Worm (Caenorhabditis elegans): ENCODE results near the gene F08G2.5.

Gene F08G2.5

DNA sequence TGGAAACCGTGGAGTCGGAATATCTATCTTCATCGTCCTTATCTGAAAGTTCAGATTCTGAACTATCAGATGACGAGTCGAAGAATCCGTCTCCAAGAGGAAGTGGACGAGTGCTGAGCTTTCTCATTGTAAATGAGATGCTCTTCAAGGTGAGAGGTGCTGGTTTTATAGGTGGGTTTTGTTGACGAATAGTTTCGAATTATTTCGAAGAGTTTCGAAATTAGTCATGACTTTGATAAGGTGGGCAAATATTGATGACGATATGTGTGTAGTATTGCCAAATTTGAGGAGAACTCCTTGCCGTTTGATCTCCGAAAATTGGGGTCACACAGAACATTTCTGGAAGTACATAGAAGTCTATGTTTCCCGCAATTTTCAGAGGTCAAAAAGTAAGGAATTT lies at the start of gene F08G2.5:
Gene F08G2.5 (minus strand): TSS at position 127 of the 400 bp plus-strand sequence.
- TF ChIP-seq C06A6.2 (GFP tag; conservative IDR thresholded peaks at IDR 0.05), result 0 out of 2 replicates have a peak, but pooled peaks have one; percentile 7
- TF ChIP-seq F10E7.11 (tag; optimal IDR thresholded peaks at IDR 0.05), result no peak
- no peak for TF ChIP-seq ztf-18 (tag; optimal IDR thresholded peaks at IDR 0.05)
- TF ChIP-seq ccch-3 (GFP tag; optimal IDR thresholded peaks at IDR 0.05), result no peak
- TF ChIP-seq pha-4 (tag; optimal IDR thresholded peaks at IDR 0.05), result no peak

DNA sequence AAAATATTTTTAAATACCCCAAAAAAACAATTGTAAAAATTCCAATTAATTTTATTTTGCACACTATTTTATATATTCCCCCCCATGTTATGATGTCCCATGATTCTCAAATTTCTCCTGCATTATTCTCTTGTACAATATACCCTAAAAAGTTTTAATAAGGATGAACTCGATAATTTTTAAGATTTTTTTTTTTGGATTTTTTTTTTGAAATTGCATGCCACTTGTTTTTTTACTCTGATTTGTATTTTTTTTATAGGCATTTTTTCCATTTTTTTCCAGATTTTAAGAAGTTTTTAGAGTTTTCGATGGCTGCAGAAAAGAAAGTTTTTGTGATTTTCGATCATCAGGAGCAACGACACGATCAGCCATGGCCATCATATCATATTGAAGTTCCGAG lies 49.0 kb upstream of the F08G2.5 start, which contains the start of gene hda-10:
Gene hda-10 (plus strand): TSS at position 301 of the 400 bp plus-strand sequence.
- 0 out of 2 replicates have a peak, but pooled peaks have one; percentile 6 for TF ChIP-seq madf-6 (GFP tag; IDR thresholded peaks at IDR 0.05)
- TF ChIP-seq ztf-28 (GFP tag; IDR thresholded peaks at IDR 0.05), result no peak
- no peak for TF ChIP-seq egl-18 (GFP tag; IDR thresholded peaks at IDR 0.05)

DNA sequence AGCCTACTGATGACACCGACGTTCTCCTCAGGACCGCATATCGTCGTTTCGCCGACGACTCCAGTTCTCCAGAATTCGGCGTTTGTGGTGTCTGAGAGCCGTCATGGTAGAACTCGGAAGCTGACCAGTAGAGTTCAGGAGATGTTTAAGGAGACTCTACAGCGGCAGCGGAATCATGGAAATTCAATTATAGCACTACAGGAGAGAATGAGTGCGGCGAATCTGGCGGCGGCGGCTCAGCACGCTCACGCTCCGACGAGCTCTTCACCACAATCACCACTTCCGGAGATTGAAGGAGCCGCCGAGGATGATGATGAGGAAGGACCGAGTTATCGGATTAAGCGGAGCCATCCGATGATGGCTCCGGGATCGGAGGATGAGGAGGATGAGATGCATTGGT lies 46.2 kb upstream of the F08G2.5 start:
- TF ChIP-seq nfya-1 (tag; optimal IDR thresholded peaks at IDR 0.05; ENCODE audit: borderline replicate concordance, insufficient read depth) (no peak), zfh-2 (GFP tag; conservative IDR thresholded peaks at IDR 0.05) (peak; percentile 77), rpc-1 (optimal IDR thresholded peaks at IDR 0.05) (no peak), rpc-1 (tag; optimal IDR thresholded peaks at IDR 0.05) (no peak), egrh-3 (GFP tag; IDR thresholded peaks at IDR 0.05) (0 out of 2 replicates have a peak, but pooled peaks have one; percentile 42), ama-1 (optimal IDR thresholded peaks at IDR 0.05) (no peak), ama-1 (GFP tag; optimal IDR thresholded peaks at IDR 0.05) (no peak)

DNA sequence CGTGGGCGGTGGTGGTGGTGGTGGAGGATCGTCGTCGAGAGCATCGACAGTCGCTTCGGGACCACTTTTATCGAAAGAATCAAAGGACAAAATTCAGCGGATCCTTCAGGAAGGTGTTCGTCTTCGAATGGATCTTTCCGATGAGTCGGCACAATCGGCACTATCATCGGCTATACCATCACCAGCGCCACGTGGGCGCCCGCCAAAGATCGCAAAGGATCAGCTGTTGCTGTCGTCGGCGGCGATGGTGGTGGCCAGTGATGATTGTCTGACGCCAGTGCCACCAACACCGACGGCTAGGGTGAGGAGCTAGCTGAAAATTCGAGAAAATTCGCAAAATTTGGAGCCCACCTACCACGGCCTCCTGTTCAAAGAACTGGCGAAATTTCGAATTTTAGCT lies 44.6 kb upstream of the F08G2.5 start:
- TF ChIP-seq B0019.2 (GFP tag; conservative IDR thresholded peaks at IDR 0.05) (no peak), zfh-2 (GFP tag; conservative IDR thresholded peaks at IDR 0.05) (peak; percentile 69)

DNA sequence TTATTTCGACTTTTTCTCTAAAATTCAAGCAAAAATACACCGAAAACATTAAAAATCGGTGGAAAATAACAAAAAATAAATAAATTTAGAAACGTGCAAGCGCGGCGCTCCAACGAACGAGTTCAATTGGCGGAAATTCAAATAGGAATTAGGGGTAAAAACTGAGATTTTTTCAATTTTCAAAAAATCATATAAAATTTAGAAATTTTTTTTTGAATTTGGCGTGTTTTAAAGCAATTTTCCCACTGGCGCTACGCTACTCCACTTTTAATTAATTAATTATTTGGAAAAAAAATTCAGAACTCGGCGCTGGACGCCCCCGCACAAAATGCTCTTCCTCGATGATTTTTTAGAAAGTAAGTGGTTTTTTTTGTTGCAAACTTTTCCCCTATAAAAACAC lies 42.3 kb upstream of the F08G2.5 start, which contains the start of gene ing-3:
Gene ing-3 (plus strand): TSS at position 301 of the 400 bp plus-strand sequence.
- no peak for TF ChIP-seq die-1 (tag; optimal IDR thresholded peaks at IDR 0.05)

DNA sequence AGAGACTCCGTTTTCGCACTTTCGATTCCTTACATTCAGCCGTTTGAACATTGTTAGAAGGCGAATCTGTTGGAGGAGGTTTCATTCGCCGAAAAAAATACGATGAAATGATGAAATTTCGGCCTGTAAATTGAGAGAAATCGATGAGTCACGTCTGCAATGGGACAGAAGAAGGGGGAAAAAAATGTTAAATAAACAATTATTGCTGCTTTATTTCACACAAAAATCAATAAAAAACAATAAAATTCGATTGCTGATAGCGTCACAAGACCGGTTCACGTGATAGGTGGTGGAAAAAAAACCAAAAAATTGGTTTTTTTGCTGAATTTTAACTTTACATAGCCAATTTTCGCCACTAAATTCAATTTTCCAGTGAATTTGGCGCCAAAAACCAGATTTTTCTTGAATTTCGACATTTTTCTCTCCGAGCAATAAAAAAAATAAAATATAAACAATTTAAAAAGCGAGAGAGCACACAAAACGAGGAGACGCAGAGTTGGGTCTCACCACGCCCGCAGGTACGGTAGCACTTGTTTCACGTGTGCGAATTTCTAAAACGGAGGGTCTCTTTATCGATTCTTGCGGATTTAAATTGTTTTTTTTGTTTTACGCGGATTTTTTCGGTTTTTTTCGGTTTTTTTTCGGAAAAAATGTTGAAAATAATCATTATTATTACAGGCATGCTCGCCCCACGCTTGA lies 38.9 kb upstream of the F08G2.5 start, which contains the start of the genes cup-14 and ndub-8:
Gene cup-14 (minus strand): TSS at position 51 of the 699 bp plus-strand sequence.
Gene ndub-8 (plus strand): TSS at position 679 of the 699 bp plus-strand sequence.
- TF ChIP-seq B0035.1 (tag; optimal IDR thresholded peaks at IDR 0.05) (no peak), hmg-1.2 (GFP tag; IDR thresholded peaks at IDR 0.05) (peak; percentile 100), F33H1.4 (GFP tag; IDR thresholded peaks at IDR 0.05) (peak; percentile 99), ceh-40 (GFP tag; IDR thresholded peaks at IDR 0.05) (no peak), aptf-3 (GFP tag; IDR thresholded peaks at IDR 0.05) (no peak), ccch-3 (GFP tag; optimal IDR thresholded peaks at IDR 0.05) (no peak), F49E8.2 (tag; optimal IDR thresholded peaks at IDR 0.05; ENCODE audit: insufficient read depth) (peak; percentile 76), tlf-1 (GFP tag; optimal IDR thresholded peaks at IDR 0.05) (peak; percentile 83), mcd-1 (GFP tag; IDR thresholded peaks at IDR 0.05) (peak; percentile 82), madf-10 (tag; optimal IDR thresholded peaks at IDR 0.05) (no peak), let-526 (GFP tag; IDR thresholded peaks at IDR 0.05) (no peak), nfyb-1 (GFP tag; IDR thresholded peaks at IDR 0.05) (peak; percentile 78), attf-6 (GFP tag; IDR thresholded peaks at IDR 0.05) (peak; percentile 82), lag-1 (GFP tag; IDR thresholded peaks at IDR 0.05) (no peak), ekl-4 (GFP tag; IDR thresholded peaks at IDR 0.05) (peak; percentile 88), hsf-1 (GFP tag; IDR thresholded peaks at IDR 0.05) (peak; percentile 78), unc-62 (GFP tag; optimal IDR thresholded peaks at IDR 0.05) (no peak), bed-1 (GFP tag; IDR thresholded peaks at IDR 0.05) (no peak), let-607 (tag; optimal IDR thresholded peaks at IDR 0.05) (peak in 1 of 2 experiments; percentile 23), madf-8 (GFP tag; conservative IDR thresholded peaks at IDR 0.05) (peak; percentile 80), hrde-1 (tag; optimal IDR thresholded peaks at IDR 0.05; ENCODE audit: borderline replicate concordance) (no peak), lin-40 (tag; optimal IDR thresholded peaks at IDR 0.05) (peak; percentile 77), Y53F4B.3 (GFP tag; IDR thresholded peaks at IDR 0.05) (no peak), athp-1 (tag; optimal IDR thresholded peaks at IDR 0.05) (peak; percentile 84)
